Worm (Caenorhabditis elegans) whole organism, L1 larva: ENCODE measurements around the gene Y42A5A.3.

ENCODE experiments used
- C04F5.9 ChIP-seq: sonication (generic microtip); optimal IDR thresholded peaks from 2 replicates; lab custom pipeline; 2016; ENCODE audit warnings: missing genetic modification characterization, missing compliant biosample characterization
- C16A3.4 ChIP-seq: fragments of 150-350 bp; optimal IDR thresholded peaks from 2 replicates; lab custom pipeline; 2014; ENCODE audit warnings: missing biosample characterization, missing genetic modification characterization
- C34B4.2 ChIP-seq: sonication (generic microtip); optimal IDR thresholded peaks from 2 replicates; lab custom pipeline; 2017; ENCODE audit warnings: mild to moderate bottlenecking, missing genetic modification characterization, missing compliant biosample characterization
- Y116A8C.19 ChIP-seq: sonication (generic microtip); optimal IDR thresholded peaks from 2 replicates; lab custom pipeline; 2016; ENCODE audit warnings: missing compliant biosample characterization, missing genetic modification characterization, borderline replicate concordance
- aha-1 ChIP-seq: fragments of 150-350 bp; optimal IDR thresholded peaks from 2 replicates; lab custom pipeline; 2014; ENCODE audit warnings: missing biosample characterization, missing genetic modification characterization
- alr-1 ChIP-seq: fragments of 200-800 bp; sonication (Bioruptor generic); optimal IDR thresholded peaks from 2 replicates; lab custom pipeline; 2018; ENCODE audit warnings: borderline replicate concordance, mild to moderate bottlenecking, missing genetic modification characterization, missing compliant biosample characterization
- aly-2 ChIP-seq: fragments of 150-350 bp; optimal IDR thresholded peaks from 2 replicates; lab custom pipeline; 2014; ENCODE audit warnings: missing biosample characterization, missing genetic modification characterization
- ama-1 ChIP-seq: fragments of 150-350 bp; optimal IDR thresholded peaks from 2 replicates; lab custom pipeline; 2014
- blmp-1 ChIP-seq: fragments of 150-350 bp; optimal IDR thresholded peaks from 2 replicates; lab custom pipeline; 2014; ENCODE audit warnings: missing biosample characterization, missing genetic modification characterization
- ceh-63 ChIP-seq: fragments of 200-800 bp; sonication (Bioruptor generic); optimal IDR thresholded peaks from 2 replicates; lab custom pipeline; 2018; ENCODE audit warnings: mild to moderate bottlenecking, missing genetic modification characterization, missing compliant biosample characterization
- ceh-8 ChIP-seq: fragments of 200-800 bp; sonication (Bioruptor generic); optimal IDR thresholded peaks from 2 replicates; lab custom pipeline; 2018; ENCODE audit warnings: mild to moderate bottlenecking, missing genetic modification characterization, moderate library complexity, missing compliant biosample characterization
- ceh-82 ChIP-seq, 3 experiments: fragments of 150-350 bp in 1 of 3; sonication (generic microtip) in 2 of 3; optimal IDR thresholded peaks; 2 replicates each; lab custom pipeline; 2014 to 2017; ENCODE audit warnings: missing biosample characterization in 3 of 3, missing genetic modification characterization in 3 of 3
- ceh-88 ChIP-seq: fragments of 200-800 bp; sonication (Bioruptor generic); IDR thresholded peaks from 2 replicates; pipeline ENCODE4 v1.3.6; 2022; ENCODE audit warnings: missing genetic modification characterization, missing compliant biosample characterization
- ces-1 ChIP-seq: fragments of 150-350 bp; optimal IDR thresholded peaks from 2 replicates; lab custom pipeline; 2014; ENCODE audit warnings: missing biosample characterization, missing genetic modification reagents, missing genetic modification characterization
- dsc-1 ChIP-seq: sonication (generic microtip); optimal IDR thresholded peaks from 2 replicates; lab custom pipeline; 2016; ENCODE audit warnings: mild to moderate bottlenecking, missing genetic modification characterization, missing compliant biosample characterization
- efl-1 ChIP-seq, 4 experiments: fragments of 150-350 bp; optimal IDR thresholded peaks in 3 of 4; peaks in 1 of 4; 1 replicate in 1 of 4; 2 replicates in 3 of 4; lab custom pipeline; 2014; ENCODE audit warnings: missing biosample characterization in 2 of 4, missing genetic modification characterization in 2 of 4, missing genetic modification reagents in 2 of 4
- egl-13 ChIP-seq: sonication (generic microtip); optimal IDR thresholded peaks from 2 replicates; lab custom pipeline; 2016; ENCODE audit warnings: missing genotype, missing genetic modification reagents, missing genetic modification characterization, missing compliant biosample characterization
- fkh-10 ChIP-seq: sonication (generic microtip); optimal IDR thresholded peaks from 2 replicates; lab custom pipeline; 2017; ENCODE audit warnings: missing biosample characterization, missing genetic modification reagents, missing genetic modification characterization
- fkh-4 ChIP-seq: sonication (generic microtip); optimal IDR thresholded peaks from 2 replicates; lab custom pipeline; 2016; ENCODE audit warnings: missing compliant biosample characterization, missing genetic modification characterization, borderline replicate concordance
- fkh-8 ChIP-seq: sonication (generic microtip); optimal IDR thresholded peaks from 2 replicates; lab custom pipeline; 2016; ENCODE audit warnings: mild to moderate bottlenecking, missing genetic modification characterization, missing compliant biosample characterization
- hpl-2 ChIP-seq: fragments of 150-350 bp; optimal IDR thresholded peaks from 2 replicates; lab custom pipeline; 2014; ENCODE audit warnings: missing biosample characterization, missing genetic modification reagents, missing genetic modification characterization
- irx-1 ChIP-seq: sonication (generic microtip); optimal IDR thresholded peaks from 2 replicates; lab custom pipeline; 2016; ENCODE audit warnings: missing genetic modification characterization, missing compliant biosample characterization
- isw-1 ChIP-seq: fragments of 200-800 bp; sonication (Bioruptor generic); IDR thresholded peaks from 2 replicates; pipeline ENCODE4 v1.3.6; 2022; ENCODE audit warnings: missing genetic modification characterization, missing compliant biosample characterization
- lin-13 ChIP-seq: fragments of 150-350 bp; optimal IDR thresholded peaks from 2 replicates; lab custom pipeline; 2014; ENCODE audit warnings: missing biosample characterization, missing genetic modification reagents, missing genetic modification characterization
- lin-35 ChIP-seq, 2 experiments: fragments of 150-350 bp; optimal IDR thresholded peaks; 2 replicates each; lab custom pipeline; 2014; ENCODE audit warnings: missing biosample characterization in 2 of 2, missing genetic modification characterization in 2 of 2, missing genetic modification reagents in 2 of 2
- lir-3 ChIP-seq: sonication (generic microtip); optimal IDR thresholded peaks from 2 replicates; lab custom pipeline; 2016; ENCODE audit warnings: mild to moderate bottlenecking, missing genetic modification characterization, moderate library complexity, missing compliant biosample characterization; ENCODE audit not compliant: poor library complexity
- mef-2 ChIP-seq: fragments of 150-350 bp; optimal IDR thresholded peaks from 2 replicates; lab custom pipeline; 2014; ENCODE audit warnings: missing biosample characterization, missing genetic modification characterization
- nhr-12 ChIP-seq: sonication (generic microtip); optimal IDR thresholded peaks from 2 replicates; lab custom pipeline; 2017; ENCODE audit warnings: missing biosample characterization, missing genetic modification characterization
- nhr-19 ChIP-seq: fragments of 200-800 bp; sonication (Bioruptor generic); conservative IDR thresholded peaks from 2 replicates; pipeline ENCODE4 v1.3.6; 2022; ENCODE audit warnings: missing genetic modification characterization, missing compliant biosample characterization
- nhr-20 ChIP-seq: sonication (generic microtip); optimal IDR thresholded peaks from 2 replicates; lab custom pipeline; 2016; ENCODE audit warnings: mild to moderate bottlenecking, missing genetic modification characterization, missing compliant biosample characterization
- nhr-28 ChIP-seq: fragments of 150-350 bp; optimal IDR thresholded peaks from 2 replicates; lab custom pipeline; 2014; ENCODE audit warnings: missing biosample characterization, missing genetic modification characterization
- nhr-47 ChIP-seq: sonication (generic microtip); optimal IDR thresholded peaks from 2 replicates; lab custom pipeline; 2016; ENCODE audit warnings: mild to moderate bottlenecking, missing genetic modification characterization, moderate library complexity, missing compliant biosample characterization
- nhr-71 ChIP-seq: sonication (generic microtip); optimal IDR thresholded peaks from 2 replicates; lab custom pipeline; 2016; ENCODE audit warnings: mild to moderate bottlenecking, missing genetic modification characterization, moderate library complexity, missing compliant biosample characterization
- nhr-76 ChIP-seq: sonication (generic microtip); optimal IDR thresholded peaks from 2 replicates; lab custom pipeline; 2017; ENCODE audit warnings: missing biosample characterization, missing genetic modification characterization
- nhr-84 ChIP-seq: sonication (generic microtip); optimal IDR thresholded peaks from 2 replicates; lab custom pipeline; 2017; ENCODE audit warnings: missing biosample characterization, missing genetic modification characterization
- nhr-85 ChIP-seq: sonication (generic microtip); peaks from one replicate; lab custom pipeline; 2016; ENCODE audit warnings: missing genetic modification characterization, inconsistent platforms, missing compliant biosample characterization
- nhr-90 ChIP-seq: sonication (generic microtip); optimal IDR thresholded peaks from 2 replicates; lab custom pipeline; 2016; ENCODE audit warnings: mild to moderate bottlenecking, missing genetic modification characterization, missing compliant biosample characterization; ENCODE audit not compliant: poor library complexity
- pag-3 ChIP-seq: sonication (generic microtip); optimal IDR thresholded peaks from 2 replicates; lab custom pipeline; 2017; ENCODE audit warnings: missing genetic modification characterization, mild to moderate bottlenecking, missing compliant biosample characterization, antibody characterized with exemption, borderline replicate concordance; ENCODE audit not compliant: insufficient read depth
- rnt-1 ChIP-seq: sonication (generic microtip); optimal IDR thresholded peaks from 2 replicates; lab custom pipeline; 2016; ENCODE audit warnings: mild to moderate bottlenecking, missing genetic modification characterization, moderate library complexity, missing compliant biosample characterization
- skn-1 ChIP-seq: fragments of 150-350 bp; optimal IDR thresholded peaks from 2 replicates; lab custom pipeline; 2014; ENCODE audit warnings: missing biosample characterization, missing genetic modification characterization
- snpc-4 ChIP-seq: fragments of 150-350 bp; optimal IDR thresholded peaks from 2 replicates; lab custom pipeline; 2014; ENCODE audit warnings: missing biosample characterization, missing genetic modification characterization
- snu-23 ChIP-seq: sonication (generic microtip); optimal IDR thresholded peaks from 2 replicates; lab custom pipeline; 2016; ENCODE audit warnings: missing genetic modification characterization, missing compliant biosample characterization
- swsn-7 ChIP-seq: sonication (generic microtip); optimal IDR thresholded peaks from 2 replicates; lab custom pipeline; 2016; ENCODE audit warnings: missing genetic modification characterization, missing compliant biosample characterization
- tlp-1 ChIP-seq: fragments of 150-350 bp; optimal IDR thresholded peaks from 2 replicates; lab custom pipeline; 2014; ENCODE audit warnings: missing biosample characterization, missing genetic modification characterization
- unc-30 ChIP-seq: sonication (generic microtip); optimal IDR thresholded peaks from 2 replicates; lab custom pipeline; 2017; ENCODE audit warnings: missing biosample characterization, missing genetic modification characterization
- unc-98 ChIP-seq: fragments of 200-800 bp; sonication (Bioruptor generic); IDR thresholded peaks from 2 replicates; pipeline ENCODE4 v1.3.6; 2022; ENCODE audit warnings: missing genetic modification characterization, missing compliant biosample characterization
- xbp-1 ChIP-seq: sonication (generic microtip); optimal IDR thresholded peaks from 2 replicates; lab custom pipeline; 2016; ENCODE audit warnings: missing genetic modification characterization, missing compliant biosample characterization
- zag-1 ChIP-seq: fragments of 150-350 bp; optimal IDR thresholded peaks from 2 replicates; lab custom pipeline; 2014; ENCODE audit warnings: missing biosample characterization, missing genetic modification characterization
- zip-4 ChIP-seq: fragments of 200-800 bp; sonication (Bioruptor generic); optimal IDR thresholded peaks from 2 replicates; lab custom pipeline; 2018; ENCODE audit warnings: mild to moderate bottlenecking, missing genetic modification characterization, moderate library complexity, missing compliant biosample characterization
- ztf-11 ChIP-seq, 2 experiments: sonication (generic microtip); optimal IDR thresholded peaks; 2 replicates each; lab custom pipeline; 2016 to 2017; ENCODE audit warnings: missing genetic modification characterization in 2 of 2, missing biosample characterization in 1 of 2, missing compliant biosample characterization in 1 of 2
- ztf-4 ChIP-seq: fragments of 150-350 bp; optimal IDR thresholded peaks from 2 replicates; lab custom pipeline; 2014; ENCODE audit warnings: missing biosample characterization, missing genetic modification characterization

Y42A5A.3 gene

DNA sequence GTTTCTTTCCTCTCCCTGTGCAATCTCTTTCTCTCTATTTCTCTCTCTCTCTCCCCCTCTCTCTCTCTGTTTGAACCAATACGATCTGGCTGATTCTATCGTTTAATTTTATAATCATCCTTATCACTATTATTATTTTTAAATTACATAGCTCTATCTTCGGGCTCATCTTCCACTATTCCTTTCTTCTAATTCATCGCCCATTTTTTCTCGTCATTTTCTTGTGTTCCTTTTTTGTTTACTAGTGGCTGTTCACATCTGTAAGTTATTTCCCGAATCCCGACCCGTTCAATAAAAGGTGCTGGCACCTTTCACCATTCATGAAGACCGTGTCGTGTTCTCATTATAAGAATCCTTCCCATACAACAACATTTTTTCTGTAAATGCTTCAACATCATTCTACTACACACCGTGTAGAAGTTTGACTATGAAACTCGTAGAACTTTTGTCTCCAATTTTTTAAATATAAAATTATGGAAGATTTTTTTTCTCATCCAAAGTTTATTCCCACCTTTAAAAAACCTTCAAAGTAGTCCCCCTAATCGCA is 22.5 kb upstream of the Y42A5A.3 start:
- TF ChIP-seq tlp-1 (tag; lab: Kevin White, UChicago) (no peak), nhr-20 (tag; lab: Kevin White, UChicago) (peak; percentile 16), Y116A8C.19 (no peak), ama-1 (peak; percentile 20), blmp-1 (tag; lab: Kevin White, UChicago) (no peak), ces-1 (no peak), fkh-10 (GFP tag; lab: Kevin White, UChicago) (no peak), nhr-47 (tag; lab: Kevin White, UChicago) (peak; percentile 15), zag-1 (tag; lab: Kevin White, UChicago) (no peak), ztf-11 (tag; optimal IDR thresholded peaks at IDR 0.05; lab: Kevin White, UChicago) (peak in 1 of 2 experiments; percentile 3), C04F5.9 (no peak), nhr-90 (tag; lab: Kevin White, UChicago) (peak; percentile 61), ceh-8 (GFP tag; lab: Kevin White, UChicago) (no peak), rnt-1 (no peak), skn-1 (tag; lab: Kevin White, UChicago) (no peak), ceh-63 (GFP tag; lab: Kevin White, UChicago) (no peak), fkh-4 (no peak), swsn-7 (tag; lab: Kevin White, UChicago) (no peak), zip-4 (GFP tag; lab: Kevin White, UChicago) (no peak), hpl-2 (GFP tag; lab: Kevin White, UChicago) (no peak), ztf-4 (tag; lab: Kevin White, UChicago) (peak; percentile 60), lir-3 (tag; lab: Kevin White, UChicago) (no peak), nhr-85 (tag; lab: Kevin White, UChicago) (no peak), pag-3 (no peak), lin-35 (GFP tag; optimal IDR thresholded peaks at IDR 0.05; lab: Kevin White, UChicago) (peak in 1 of 2 experiments; percentile 11), nhr-19 (GFP tag; lab: Robert Waterston, UW) (no peak), nhr-76 (tag; lab: Kevin White, UChicago) (no peak), C34B4.2 (tag; lab: Kevin White, UChicago) (no peak), isw-1 (GFP tag; lab: Robert Waterston, UW) (no peak), nhr-84 (tag; lab: Kevin White, UChicago) (no peak), efl-1 (optimal IDR thresholded peaks at IDR 0.05; lab: Kevin White, UChicago) (peak in 1 of 2 experiments; percentile 15), efl-1 (GFP tag; optimal IDR thresholded peaks at IDR 0.05 in 1 of 2; lab: Kevin White, UChicago) (peak in 1 of 2 experiments; percentile 71), irx-1 (tag; lab: Kevin White, UChicago) (no peak), snpc-4 (tag; lab: Kevin White, UChicago) (no peak), alr-1 (no peak), nhr-28 (tag; lab: Kevin White, UChicago) (no peak), nhr-71 (tag; lab: Kevin White, UChicago) (peak; percentile 56), ceh-88 (GFP tag; lab: Robert Waterston, UW) (no peak)

DNA sequence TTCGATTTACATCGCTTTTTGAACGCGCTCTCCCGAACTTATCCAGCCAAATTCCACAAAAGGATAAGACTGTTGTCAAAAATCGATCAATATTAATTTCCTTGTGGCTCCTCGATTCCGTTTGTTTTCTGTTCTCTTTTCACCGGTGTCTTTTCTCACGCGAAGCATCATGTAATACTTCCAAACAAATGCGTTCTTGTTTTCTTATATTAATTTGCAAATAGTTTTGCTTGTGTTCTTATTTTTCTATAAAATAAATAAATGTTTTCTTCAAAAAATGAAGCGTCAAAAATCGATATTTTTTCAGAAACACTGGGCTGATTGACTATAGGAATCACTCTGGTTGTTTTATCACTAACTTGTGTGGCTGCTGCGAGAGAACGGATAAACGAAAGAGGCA is 17.8 kb upstream of the Y42A5A.3 start, which contains the start of gene math-33:
Gene math-33, plus strand, starts transcription at position 301 of the 400 bp plus-strand sequence.
- TF ChIP-seq ceh-82 (tag; optimal IDR thresholded peaks at IDR 0.05; lab: Kevin White, UChicago) (no peak), aha-1 (tag; lab: Kevin White, UChicago) (no peak)

DNA sequence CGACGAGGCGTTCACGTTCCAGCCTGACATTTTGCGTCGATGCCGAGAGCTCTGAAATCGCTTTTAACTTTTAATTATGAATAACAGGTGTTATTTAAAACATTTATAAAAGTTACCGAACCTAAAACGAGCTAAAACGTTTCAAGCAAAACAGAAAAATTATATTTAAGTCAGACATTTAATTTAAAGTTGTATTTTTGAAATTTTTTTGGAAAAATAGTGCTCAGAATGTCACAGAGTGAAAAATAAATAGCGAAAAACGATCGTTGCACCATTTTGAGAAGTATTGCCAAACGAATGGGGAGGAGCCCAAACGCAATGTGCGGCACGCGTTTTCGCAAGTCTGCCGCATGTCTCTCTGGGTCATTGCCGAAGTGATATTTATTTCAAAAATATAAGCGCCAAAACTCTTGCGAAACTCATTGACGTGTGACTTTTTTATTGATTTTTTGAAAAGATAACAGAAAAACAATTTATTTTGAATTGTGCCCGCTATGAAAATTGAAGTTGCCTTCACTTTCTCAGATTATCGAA is 17.3 kb upstream of the Y42A5A.3 start, which contains the start of gene erfa-3:
Gene erfa-3, minus strand, starts transcription at position 51 of the 534 bp plus-strand sequence.
- no peak for TF ChIP-seq lin-13 (GFP tag; lab: Kevin White, UChicago)
- no peak for TF ChIP-seq unc-30 (tag; lab: Kevin White, UChicago)
- peak; percentile 24 for TF ChIP-seq fkh-8 (tag; lab: Kevin White, UChicago)
- peak; percentile 68 for TF ChIP-seq dsc-1 (tag; lab: Kevin White, UChicago)
- TF ChIP-seq C16A3.4 (tag; lab: Kevin White, UChicago) = peak; percentile 67
- TF ChIP-seq nhr-90 (tag; lab: Kevin White, UChicago) = peak; percentile 69
- no peak for TF ChIP-seq aly-2 (tag; lab: Kevin White, UChicago)
- TF ChIP-seq fkh-4 = no peak
- TF ChIP-seq unc-98 (GFP tag; lab: Robert Waterston, UW) = no peak
- peak; percentile 85 for TF ChIP-seq rnt-1
- peak; percentile 73 for TF ChIP-seq snu-23 (GFP tag; lab: Kevin White, UChicago)
- TF ChIP-seq mef-2 (tag; lab: Kevin White, UChicago) = no peak
- peak; percentile 53 for TF ChIP-seq egl-13 (tag; lab: Kevin White, UChicago)
- no peak for TF ChIP-seq nhr-12 (tag; lab: Kevin White, UChicago)
- TF ChIP-seq xbp-1 (tag; lab: Kevin White, UChicago) = peak; percentile 62
